Fruit fly (Drosophila melanogaster): ENCODE results near the gene CG11970.

DNA sequence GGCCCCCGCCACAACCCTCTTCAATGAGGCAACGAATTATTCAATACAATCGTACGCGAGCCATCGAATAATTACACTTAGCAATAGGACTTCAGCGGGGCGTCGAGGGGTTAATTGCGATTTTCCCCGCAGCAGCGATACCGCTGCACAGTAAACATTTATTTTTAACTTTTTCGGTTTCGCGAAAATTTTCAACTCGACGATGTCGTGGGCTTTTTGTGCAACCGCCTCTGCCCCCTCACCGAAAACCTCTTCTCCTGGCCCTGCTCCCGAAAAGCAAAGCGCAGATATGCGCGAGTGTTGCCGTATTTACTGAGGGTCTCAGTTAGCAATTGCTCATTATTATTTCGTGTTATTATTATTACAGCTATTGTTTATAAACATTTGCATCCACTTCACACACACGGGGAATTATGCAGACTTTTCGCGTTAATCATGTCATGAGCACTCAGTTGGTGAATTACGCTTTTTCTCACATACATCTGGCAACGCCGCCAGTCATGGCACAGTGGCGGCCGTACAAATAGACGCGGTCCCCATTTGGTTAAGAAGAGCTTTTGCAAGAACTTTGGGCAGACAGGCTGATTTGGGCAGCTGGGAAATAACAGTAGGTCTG is 29.4 kb downstream of the CG11970 start:
- no peak for TF ChIP-seq CG8478 (optimal IDR thresholded peaks at IDR 0.05)
- TF ChIP-seq CTCF (optimal IDR thresholded peaks at IDR 0.05) = no peak
